Worm (Caenorhabditis elegans): Measurements from ENCODE around the gene frm-2.

DNA sequence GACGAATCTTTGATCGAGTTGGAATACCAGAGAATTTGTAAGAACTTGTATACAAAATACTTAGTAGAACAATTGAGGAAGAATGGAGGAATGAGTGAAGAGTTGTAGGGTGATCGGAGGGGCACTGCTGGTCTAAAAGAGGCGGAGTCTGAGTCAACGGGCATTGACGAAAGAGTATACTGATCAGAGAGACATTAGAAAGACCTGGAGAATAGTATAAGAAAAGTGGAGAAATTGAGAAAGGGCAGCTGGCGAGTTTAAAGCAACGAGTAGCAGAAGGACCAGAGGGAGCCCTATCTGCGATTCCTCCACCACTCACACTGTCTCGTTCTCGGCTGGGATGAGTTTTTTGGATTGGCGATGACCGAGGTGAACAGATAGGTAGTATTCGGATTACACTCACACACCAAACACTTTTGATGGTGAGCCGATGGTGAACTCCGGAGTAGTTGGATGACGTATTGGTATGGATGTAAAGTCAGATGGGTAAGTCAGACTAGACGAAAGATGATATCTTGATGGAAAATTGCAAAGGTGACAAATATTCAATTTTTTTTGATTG, 50.4 kb downstream of the frm-2 start, which contains the start of gene EGAP1.5:
- TF ChIP-seq snpc-4 (tag; optimal IDR thresholded peaks at IDR 0.05) (no peak), nhr-23 (tag; optimal IDR thresholded peaks at IDR 0.05) (no peak), elt-3 (tag; optimal IDR thresholded peaks at IDR 0.05) (no peak), sma-9 (GFP tag; optimal IDR thresholded peaks at IDR 0.05) (no peak), sma-9 (tag; optimal IDR thresholded peaks at IDR 0.05) (no peak), gmeb-1 (tag; optimal IDR thresholded peaks at IDR 0.05) (no peak), nhr-10 (tag; optimal IDR thresholded peaks at IDR 0.05) (no peak), F13H6.1 (tag; optimal IDR thresholded peaks at IDR 0.05) (peak; percentile 32)

Data from whole organism, L2 larva.